Fruit fly (Drosophila melanogaster): ENCODE results near the gene CG42834.

DNA sequence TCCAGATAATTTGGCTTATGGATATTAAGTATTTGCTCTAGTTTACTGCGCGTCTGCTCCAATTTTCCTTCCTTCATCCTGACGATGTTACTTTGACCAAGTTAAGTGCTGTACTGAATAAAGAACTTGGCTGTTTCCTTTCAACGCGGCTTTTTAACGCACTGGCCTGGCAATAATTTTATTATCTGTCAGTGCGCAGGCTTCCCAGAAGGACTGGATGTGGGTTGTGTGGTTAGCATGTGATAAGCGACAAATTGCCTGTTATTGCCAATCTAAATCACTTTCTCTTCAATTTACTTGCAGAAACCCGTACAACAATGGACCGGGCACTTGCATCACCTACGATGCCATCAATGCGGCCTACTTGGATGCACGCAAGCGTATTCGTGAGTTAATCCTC, 22.1 kb downstream of the CG42834 start, which contains the start of gene CG14331:
- TF ChIP-seq CG1647 (GFP tag; optimal IDR thresholded peaks at IDR 0.05) = no peak
- TF ChIP-seq Fer3 (tag; optimal IDR thresholded peaks at IDR 0.05) = no peak
- no peak for TF ChIP-seq CG1024 (GFP tag; IDR thresholded peaks at IDR 0.05)
- TF ChIP-seq CG11696 (GFP tag; IDR thresholded peaks at IDR 0.05) = no peak
- no peak for TF ChIP-seq kay (GFP tag; optimal IDR thresholded peaks at IDR 0.05)
- TF ChIP-seq tna (GFP tag; IDR thresholded peaks at IDR 0.05; ENCODE audit: partially characterized antibody) = no peak
- TF ChIP-seq Atf-2 (GFP tag; optimal IDR thresholded peaks at IDR 0.05) = no peak
- TF ChIP-seq Lpt (GFP tag; optimal IDR thresholded peaks at IDR 0.05) = no peak
- TF ChIP-seq odd (GFP tag; optimal IDR thresholded peaks at IDR 0.05) = no peak
